Fruit fly (Drosophila melanogaster) whole organism, embryonic: ENCODE measurements around the gene CG32032.

Source experiments
- ATbp ChIP-seq: fragments of 200-800 bp; sonication (Bioruptor generic); optimal IDR thresholded peaks from 2 replicates; lab custom pipeline; 2017; ENCODE audit warnings: missing biosample characterization, mild to moderate bottlenecking, missing genetic modification characterization, missing genetic modification reagents
- CG10462 ChIP-seq: fragments of 200-800 bp; sonication (Bioruptor generic); optimal IDR thresholded peaks from 2 replicates; lab custom pipeline; 2016; ENCODE audit warnings: missing biosample characterization, missing genetic modification characterization
- CG11398 ChIP-seq: fragments of 200-800 bp; sonication (Bioruptor generic); optimal IDR thresholded peaks from 2 replicates; lab custom pipeline; 2016; ENCODE audit warnings: missing biosample characterization, missing genetic modification characterization
- CG11696 ChIP-seq: fragments of 200-800 bp; sonication (Bioruptor generic); IDR thresholded peaks from 2 replicates; pipeline ENCODE4 v1.3.6; 2022; ENCODE audit warnings: missing biosample characterization, missing genetic modification characterization
- CG12071 ChIP-seq: fragments of 200-800 bp; sonication (Bioruptor generic); optimal IDR thresholded peaks from 3 replicates; lab custom pipeline; 2018; ENCODE audit warnings: missing biosample characterization, mild to moderate bottlenecking, missing genetic modification characterization
- CG12104 ChIP-seq: fragments of 200-800 bp; sonication (Bioruptor generic); optimal IDR thresholded peaks from 3 replicates; lab custom pipeline; 2016; ENCODE audit warnings: missing biosample characterization, missing genetic modification characterization
- CG13123 ChIP-seq: fragments of 200-800 bp; sonication (Bioruptor generic); optimal IDR thresholded peaks from 2 replicates; lab custom pipeline; 2016; ENCODE audit warnings: missing biosample characterization, missing genetic modification characterization
- CG13287 ChIP-seq: fragments of 200-800 bp; sonication (Bioruptor generic); IDR thresholded peaks from 2 replicates; pipeline ENCODE4 v1.3.6; 2022; ENCODE audit warnings: missing biosample characterization, missing genetic modification characterization; ENCODE audit not compliant: partially characterized antibody
- CG14965 ChIP-seq: fragments of 200-800 bp; sonication (Bioruptor generic); optimal IDR thresholded peaks from 2 replicates; lab custom pipeline; 2016; ENCODE audit warnings: missing biosample characterization, missing genetic modification characterization, borderline replicate concordance
- CG17829 ChIP-seq: fragments of 200-800 bp; optimal IDR thresholded peaks from 2 replicates; lab custom pipeline; 2019; ENCODE audit warnings: missing biosample characterization, mild to moderate bottlenecking, missing genetic modification characterization, moderate library complexity
- CG18764 ChIP-seq: fragments of 200-800 bp; sonication (Bioruptor generic); optimal IDR thresholded peaks from 3 replicates; lab custom pipeline; 2016; ENCODE audit warnings: missing biosample characterization, missing genetic modification characterization
- CG33213 ChIP-seq: fragments of 200-800 bp; sonication (Bioruptor generic); optimal IDR thresholded peaks from 3 replicates; lab custom pipeline; 2016; ENCODE audit warnings: missing biosample characterization, missing genetic modification characterization
- CG34376 ChIP-seq: fragments of 200-800 bp; sonication (Bioruptor generic); optimal IDR thresholded peaks from 2 replicates; lab custom pipeline; 2018; ENCODE audit warnings: missing biosample characterization, mild to moderate bottlenecking, missing genetic modification characterization
- CG9437 ChIP-seq: fragments of 200-800 bp; sonication (Bioruptor generic); optimal IDR thresholded peaks from 2 replicates; lab custom pipeline; 2018; ENCODE audit warnings: missing biosample characterization, mild to moderate bottlenecking, missing genetic modification characterization
- Drgx ChIP-seq: fragments of 200-800 bp; sonication (Bioruptor generic); IDR thresholded peaks from 2 replicates; pipeline ENCODE4 v1.3.6; 2022; ENCODE audit warnings: missing biosample characterization, missing genetic modification characterization
- HLH3B ChIP-seq: fragments of 200-800 bp; sonication (Bioruptor generic); IDR thresholded peaks from 2 replicates; pipeline ENCODE4 v1.3.6; 2022; ENCODE audit warnings: missing biosample characterization, missing genetic modification characterization
- Hand ChIP-seq: fragments of 200-800 bp; sonication (Bioruptor generic); optimal IDR thresholded peaks from 2 replicates; lab custom pipeline; 2017; ENCODE audit warnings: mild to moderate bottlenecking, missing biosample characterization, missing genetic modification reagents, missing genetic modification characterization
- Hey ChIP-seq: fragments of 200-800 bp; sonication (Bioruptor generic); optimal IDR thresholded peaks from 3 replicates; lab custom pipeline; 2018; ENCODE audit warnings: missing biosample characterization, mild to moderate bottlenecking, missing genetic modification characterization
- Hmr ChIP-seq: fragments of 200-800 bp; sonication (Bioruptor generic); optimal IDR thresholded peaks from 3 replicates; lab custom pipeline; 2017; ENCODE audit warnings: mild to moderate bottlenecking, missing biosample characterization, missing genetic modification reagents, missing genetic modification characterization
- Hr51 ChIP-seq, 2 experiments: fragments of 200-800 bp; sonication (Bioruptor generic); optimal IDR thresholded peaks; 2 replicates in 1 of 2; 3 replicates in 1 of 2; lab custom pipeline; 2016 to 2018; ENCODE audit warnings: missing biosample characterization in 2 of 2, missing genetic modification characterization in 2 of 2, mild to moderate bottlenecking in 1 of 2, moderate library complexity in 1 of 2
- Mes4 ChIP-seq: fragments of 200-800 bp; sonication (Bioruptor generic); optimal IDR thresholded peaks from 2 replicates; lab custom pipeline; 2016; ENCODE audit warnings: missing biosample characterization, missing genetic modification characterization
- Mrtf ChIP-seq: fragments of 200-800 bp; sonication (Bioruptor generic); IDR thresholded peaks from 3 replicates; pipeline ENCODE4 v1.3.6; 2022; ENCODE audit warnings: missing biosample characterization, missing genetic modification characterization
- NK7.1 ChIP-seq: fragments of 200-800 bp; sonication (Bioruptor generic); optimal IDR thresholded peaks from 3 replicates; lab custom pipeline; 2016; ENCODE audit warnings: missing biosample characterization, missing genetic modification characterization
- Nf-YB ChIP-seq: fragments of 200-800 bp; sonication (Bioruptor generic); optimal IDR thresholded peaks from 3 replicates; lab custom pipeline; 2019; ENCODE audit warnings: missing biosample characterization, mild to moderate bottlenecking, missing genetic modification characterization, moderate library complexity
- Six4 ChIP-seq: fragments of 200-800 bp; sonication (Bioruptor generic); optimal IDR thresholded peaks from 2 replicates; lab custom pipeline; 2016; ENCODE audit warnings: missing biosample characterization, missing genetic modification characterization
- Sry-β ChIP-seq: fragments of 200-800 bp; sonication (Bioruptor generic); optimal IDR thresholded peaks from 2 replicates; lab custom pipeline; 2018; ENCODE audit warnings: missing biosample characterization, mild to moderate bottlenecking, missing genetic modification characterization, moderate library complexity
- Taf1 ChIP-seq: fragments of 200-800 bp; sonication (Bioruptor generic); IDR thresholded peaks from 2 replicates; pipeline ENCODE4 v1.3.6; 2022; ENCODE audit warnings: missing biosample characterization, missing genetic modification characterization
- Usf ChIP-seq: fragments of 200-800 bp; sonication (Bioruptor generic); optimal IDR thresholded peaks from 2 replicates; lab custom pipeline; 2017; ENCODE audit warnings: missing genotype, missing biosample characterization, missing genetic modification characterization
- Vsx1 ChIP-seq: fragments of 200-800 bp; sonication (Bioruptor generic); optimal IDR thresholded peaks from 2 replicates; lab custom pipeline; 2017; ENCODE audit warnings: missing biosample characterization, mild to moderate bottlenecking, missing genetic modification characterization, missing genetic modification reagents
- Xbp1 ChIP-seq: fragments of 200-800 bp; sonication (Bioruptor generic); optimal IDR thresholded peaks from 3 replicates; lab custom pipeline; 2016; ENCODE audit warnings: missing biosample characterization, mild to moderate bottlenecking, missing genetic modification characterization
- YL-1 ChIP-seq: fragments of 200-800 bp; sonication (Bioruptor generic); optimal IDR thresholded peaks from 3 replicates; lab custom pipeline; 2017; ENCODE audit warnings: missing biosample characterization, mild to moderate bottlenecking, missing genetic modification characterization
- abd-A ChIP-seq: fragments of 200-800 bp; sonication (Bioruptor generic); optimal IDR thresholded peaks from 3 replicates; lab custom pipeline; 2019; ENCODE audit warnings: missing biosample characterization, mild to moderate bottlenecking, missing genetic modification characterization, moderate library complexity
- al ChIP-seq: fragments of 200-800 bp; sonication (Bioruptor generic); IDR thresholded peaks from 2 replicates; pipeline ENCODE4 v1.3.6; 2022; ENCODE audit warnings: missing biosample characterization, missing genetic modification characterization
- aop ChIP-seq: fragments of 200-800 bp; sonication (Bioruptor generic); IDR thresholded peaks from 2 replicates; pipeline ENCODE4 v1.3.6; 2022; ENCODE audit warnings: missing biosample characterization, missing genetic modification characterization
- ewg ChIP-seq: fragments of 200-800 bp; sonication (Bioruptor generic); optimal IDR thresholded peaks from 3 replicates; lab custom pipeline; 2017; ENCODE audit warnings: mild to moderate bottlenecking, missing biosample characterization, missing genetic modification reagents, missing genetic modification characterization
- fd102C ChIP-seq: fragments of 200-800 bp; sonication (Bioruptor generic); optimal IDR thresholded peaks from 2 replicates; lab custom pipeline; 2018; ENCODE audit warnings: missing biosample characterization, mild to moderate bottlenecking, missing genetic modification characterization, moderate library complexity
- hbn ChIP-seq: fragments of 200-800 bp; sonication (Bioruptor generic); IDR thresholded peaks from 2 replicates; pipeline ENCODE4 v1.3.6; 2022; ENCODE audit warnings: missing biosample characterization, missing genetic modification characterization; ENCODE audit not compliant: partially characterized antibody
- kay ChIP-seq: fragments of 200-800 bp; sonication (Bioruptor generic); optimal IDR thresholded peaks from 2 replicates; lab custom pipeline; 2016; ENCODE audit warnings: missing biosample characterization, missing genetic modification characterization
- maf-S ChIP-seq: fragments of 200-800 bp; sonication (Bioruptor generic); optimal IDR thresholded peaks from 2 replicates; lab custom pipeline; 2016; ENCODE audit warnings: missing biosample characterization, missing genetic modification characterization
- org-1 ChIP-seq: fragments of 200-800 bp; sonication (Bioruptor generic); optimal IDR thresholded peaks from 2 replicates; lab custom pipeline; 2017; ENCODE audit warnings: missing biosample characterization, missing genetic modification characterization
- psq ChIP-seq: fragments of 200-800 bp; sonication (Bioruptor generic); optimal IDR thresholded peaks from 2 replicates; lab custom pipeline; 2017; ENCODE audit warnings: missing biosample characterization, missing genetic modification characterization
- pum ChIP-seq: fragments of 200-800 bp; sonication (Bioruptor generic); optimal IDR thresholded peaks from 2 replicates; lab custom pipeline; 2016; ENCODE audit warnings: missing biosample characterization, missing genetic modification characterization
- tup ChIP-seq: fragments of 200-800 bp; sonication (Bioruptor generic); optimal IDR thresholded peaks from 2 replicates; lab custom pipeline; 2016; ENCODE audit warnings: missing biosample characterization, mild to moderate bottlenecking, missing genetic modification characterization, moderate library complexity
- twi ChIP-seq: fragments of 200-800 bp; optimal IDR thresholded peaks from 2 replicates; lab custom pipeline; 2019; ENCODE audit warnings: missing biosample characterization, mild to moderate bottlenecking, missing genetic modification characterization, moderate library complexity
- unc-4 ChIP-seq: fragments of 200-800 bp; sonication (Bioruptor generic); IDR thresholded peaks from 2 replicates; pipeline ENCODE4 v1.3.6; 2022; ENCODE audit warnings: missing biosample characterization, missing genetic modification characterization; ENCODE audit not compliant: partially characterized antibody
- unpg ChIP-seq: fragments of 200-800 bp; sonication (Bioruptor generic); optimal IDR thresholded peaks from 3 replicates; lab custom pipeline; 2018; ENCODE audit warnings: missing biosample characterization, mild to moderate bottlenecking, missing genetic modification characterization, moderate library complexity
- vnd ChIP-seq: fragments of 200-800 bp; sonication (Bioruptor generic); IDR thresholded peaks from 3 replicates; pipeline ENCODE4 v1.3.6; 2022; ENCODE audit warnings: missing biosample characterization, missing genetic modification characterization; ENCODE audit not compliant: partially characterized antibody
- wek ChIP-seq: fragments of 200-800 bp; sonication (Bioruptor generic); optimal IDR thresholded peaks from 3 replicates; lab custom pipeline; 2018; ENCODE audit warnings: missing biosample characterization, mild to moderate bottlenecking, missing genetic modification characterization, moderate library complexity
- zfh1 ChIP-seq: fragments of 200-800 bp; sonication (Bioruptor generic); IDR thresholded peaks from 3 replicates; pipeline ENCODE4 v1.3.6; 2022; ENCODE audit warnings: missing biosample characterization, missing genetic modification characterization

CG32032 gene

dm6 chr3L:9072731-9073385 lies 20.0 kb upstream of the CG32032 start, which contains the start of the genes CG4911 and CG4942 (continued):
- TF ChIP-seq CG11696 (GFP tag; lab: Robert Waterston, UW): no peak
- TF ChIP-seq YL-1 (GFP tag; lab: Kevin White, UChicago): no peak
- peak; percentile 49 for TF ChIP-seq ewg (GFP tag; lab: Kevin White, UChicago)
- TF ChIP-seq CG34376 (GFP tag; lab: Kevin White, UChicago): peak; percentile 3
- peak; percentile 69; the same call in 2 of the 3 replicates for TF ChIP-seq zfh1 (GFP tag; lab: Robert Waterston, UW)
- no peak for TF ChIP-seq Hey (tag; lab: Kevin White, UChicago)
- no peak for TF ChIP-seq CG14965 (GFP tag; lab: Kevin White, UChicago)
- peak; percentile 37 for TF ChIP-seq CG10462 (GFP tag; lab: Kevin White, UChicago)
- TF ChIP-seq CG12104 (GFP tag; lab: Kevin White, UChicago): peak; percentile 73
- TF ChIP-seq hbn (GFP tag; lab: Robert Waterston, UW): no peak
- TF ChIP-seq unc-4 (GFP tag; lab: Robert Waterston, UW): no peak
- TF ChIP-seq org-1: no peak
- TF ChIP-seq vnd: no peak
- TF ChIP-seq Hmr (GFP tag; lab: Kevin White, UChicago): peak; percentile 64
- no peak for TF ChIP-seq kay
- peak; percentile 75 for TF ChIP-seq CG13123 (GFP tag; lab: Kevin White, UChicago)
- TF ChIP-seq unpg: peak; percentile 33
- TF ChIP-seq CG9437: peak; percentile 73
- TF ChIP-seq psq (GFP tag; lab: Kevin White, UChicago): no peak
- TF ChIP-seq wek (GFP tag; lab: Kevin White, UChicago): no peak
- no peak for TF ChIP-seq Hand (GFP tag; lab: Kevin White, UChicago)
- peak; percentile 37; the same call in 1 of the 2 replicates for TF ChIP-seq Taf1 (GFP tag; lab: Robert Waterston, UW)
- TF ChIP-seq fd102C: no peak
- peak; percentile 55 for TF ChIP-seq twi (tag; lab: Kevin White, UChicago)
- peak; percentile 52 for TF ChIP-seq Drgx (GFP tag; lab: Robert Waterston, UW)
- TF ChIP-seq al (GFP tag; lab: Robert Waterston, UW): peak; percentile 66
- peak in 1 of 2 experiments; percentile 73 for TF ChIP-seq Hr51 (GFP tag; optimal IDR thresholded peaks at IDR 0.05; lab: Kevin White, UChicago)
- TF ChIP-seq NK7.1: no peak
- TF ChIP-seq CG33213: peak; percentile 23
- no peak for TF ChIP-seq ATbp (GFP tag; lab: Kevin White, UChicago)
- peak; percentile 81 for TF ChIP-seq Xbp1 (GFP tag; lab: Kevin White, UChicago)
- TF ChIP-seq Mrtf (GFP tag; lab: Robert Waterston, UW): peak; percentile 59; the same call in 1 of the 3 replicates
- TF ChIP-seq Vsx1: no peak
- TF ChIP-seq CG17829 (tag; lab: Kevin White, UChicago): peak; percentile 74
- peak; percentile 12 for TF ChIP-seq tup (GFP tag; lab: Kevin White, UChicago)
- no peak for TF ChIP-seq aop (GFP tag; lab: Robert Waterston, UW)
- no peak for TF ChIP-seq abd-A (tag; lab: Kevin White, UChicago)
- peak; percentile 35 for TF ChIP-seq Nf-YB
- peak; percentile 47 for TF ChIP-seq CG18764
- TF ChIP-seq Usf (GFP tag; lab: Kevin White, UChicago): peak; percentile 57
- TF ChIP-seq HLH3B (GFP tag; lab: Robert Waterston, UW): peak; percentile 53; the same call in 1 of the 2 replicates
- peak; percentile 48 for TF ChIP-seq Mes4 (GFP tag; lab: Kevin White, UChicago)
- peak; percentile 47 for TF ChIP-seq pum (GFP tag; lab: Kevin White, UChicago)
- TF ChIP-seq CG12071 (GFP tag; lab: Kevin White, UChicago): no peak
- TF ChIP-seq Sry-β (GFP tag; lab: Kevin White, UChicago): peak; percentile 37
- TF ChIP-seq maf-S (GFP tag; lab: Kevin White, UChicago): peak; percentile 27
- peak; percentile 35 for TF ChIP-seq Six4 (GFP tag; lab: Kevin White, UChicago)
- TF ChIP-seq CG11398 (GFP tag; lab: Kevin White, UChicago): peak; percentile 16
- no peak for TF ChIP-seq CG13287
